Fruit fly (Drosophila melanogaster) whole organism, embryonic: ENCODE results near the gene CG7058.
A peak's percentile ranks its signal among the peaks of the same experiment; 100 is the strongest.

Experiments used
- Abd-B ChIP-seq: fragments of 200-800 bp; sonication (Bioruptor generic); optimal IDR thresholded peaks from 2 replicates; lab custom pipeline; 2018; ENCODE audit warnings: missing biosample characterization, mild to moderate bottlenecking, missing genetic modification characterization, moderate library complexity
- Bgb ChIP-seq: fragments of 200-800 bp; sonication (Bioruptor generic); IDR thresholded peaks from 2 replicates; pipeline ENCODE4 v1.3.6; 2022; ENCODE audit warnings: missing biosample characterization, missing genetic modification characterization; ENCODE audit not compliant: partially characterized antibody
- Bteb2 ChIP-seq: fragments of 200-800 bp; sonication (Bioruptor generic); optimal IDR thresholded peaks from 2 replicates; lab custom pipeline; 2016; ENCODE audit warnings: missing biosample characterization, missing genetic modification characterization
- CG10959 ChIP-seq: fragments of 200-800 bp; sonication (Bioruptor generic); IDR thresholded peaks from 2 replicates; pipeline ENCODE4 v1.3.6; 2022; ENCODE audit warnings: missing biosample characterization, missing genetic modification characterization
- CG11456 ChIP-seq: fragments of 200-800 bp; sonication (Bioruptor generic); IDR thresholded peaks from 3 replicates; pipeline ENCODE4 v1.3.6; 2022; ENCODE audit warnings: missing biosample characterization, missing genetic modification characterization
- CG11696 ChIP-seq: fragments of 200-800 bp; sonication (Bioruptor generic); IDR thresholded peaks from 2 replicates; pipeline ENCODE4 v1.3.6; 2022; ENCODE audit warnings: missing biosample characterization, missing genetic modification characterization
- CG13624 ChIP-seq: fragments of 200-800 bp; sonication (Bioruptor generic); optimal IDR thresholded peaks from 2 replicates; lab custom pipeline; 2016; ENCODE audit warnings: missing biosample characterization, missing genetic modification characterization
- CG14860 ChIP-seq: fragments of 200-800 bp; sonication (Bioruptor generic); IDR thresholded peaks from 3 replicates; pipeline ENCODE4 v1.3.6; 2022; ENCODE audit warnings: missing biosample characterization, missing genetic modification characterization; ENCODE audit not compliant: partially characterized antibody
- CG15514 ChIP-seq: fragments of 200-800 bp; sonication (Bioruptor generic); optimal IDR thresholded peaks from 3 replicates; lab custom pipeline; 2017; ENCODE audit warnings: missing biosample characterization, missing genetic modification characterization, mild to moderate bottlenecking, moderate library complexity, missing genetic modification reagents
- CG17186 ChIP-seq: fragments of 200-800 bp; sonication (Bioruptor generic); optimal IDR thresholded peaks from 3 replicates; lab custom pipeline; 2017; ENCODE audit warnings: missing biosample characterization, missing genetic modification reagents, missing genetic modification characterization
- CG2120 ChIP-seq: fragments of 200-800 bp; sonication (Bioruptor generic); optimal IDR thresholded peaks from 3 replicates; lab custom pipeline; 2016; ENCODE audit warnings: missing biosample characterization, missing genetic modification characterization
- CG3065 ChIP-seq: fragments of 200-800 bp; sonication (Bioruptor generic); optimal IDR thresholded peaks from 2 replicates; lab custom pipeline; 2016; ENCODE audit warnings: missing biosample characterization, missing genetic modification characterization
- CG32767 ChIP-seq: fragments of 200-800 bp; sonication (Bioruptor generic); IDR thresholded peaks from 2 replicates; pipeline ENCODE4 v1.3.6; 2022; ENCODE audit warnings: missing biosample characterization, missing genetic modification characterization
- CG3726 ChIP-seq: fragments of 200-800 bp; sonication (Bioruptor generic); IDR thresholded peaks from 3 replicates; pipeline ENCODE4, ENCODE4 v1.3.6; 2022; ENCODE audit warnings: missing biosample characterization, missing genetic modification characterization
- CG43689 ChIP-seq: fragments of 200-800 bp; sonication (Bioruptor generic); IDR thresholded peaks from 2 replicates; pipeline ENCODE4 v1.3.6; 2022; ENCODE audit warnings: missing biosample characterization, missing genetic modification characterization
- CG4730 ChIP-seq: fragments of 200-800 bp; sonication (Bioruptor generic); IDR thresholded peaks from 2 replicates; pipeline ENCODE4 v1.3.6; 2022; ENCODE audit warnings: missing biosample characterization, missing genetic modification characterization
- CG4820 ChIP-seq: fragments of 200-800 bp; sonication (Bioruptor generic); optimal IDR thresholded peaks from 3 replicates; lab custom pipeline; 2016; ENCODE audit warnings: missing biosample characterization, missing genetic modification characterization
- CG6272 ChIP-seq: fragments of 200-800 bp; sonication (Bioruptor generic); IDR thresholded peaks from 2 replicates; pipeline ENCODE4 v1.3.6; 2022; ENCODE audit warnings: missing biosample characterization, missing genetic modification characterization
- CG6654 ChIP-seq: fragments of 200-800 bp; sonication (Bioruptor generic); optimal IDR thresholded peaks from 2 replicates; lab custom pipeline; 2017; ENCODE audit warnings: missing biosample characterization, mild to moderate bottlenecking, missing genetic modification characterization
- CG7372 ChIP-seq: fragments of 200-800 bp; sonication (Bioruptor generic); IDR thresholded peaks from 2 replicates; pipeline ENCODE4 v1.3.6; 2022; ENCODE audit warnings: missing biosample characterization, missing genetic modification characterization
- CG7745 ChIP-seq: fragments of 200-800 bp; sonication (Bioruptor generic); optimal IDR thresholded peaks from 2 replicates; lab custom pipeline; 2018; ENCODE audit warnings: missing biosample characterization, mild to moderate bottlenecking, missing genetic modification characterization, moderate library complexity
- CG8359 ChIP-seq: fragments of 200-800 bp; sonication (Bioruptor generic); optimal IDR thresholded peaks from 2 replicates; lab custom pipeline; 2017; ENCODE audit warnings: missing biosample characterization, mild to moderate bottlenecking, missing genetic modification characterization, borderline replicate concordance
- CG8765 ChIP-seq: fragments of 200-800 bp; sonication (Bioruptor generic); IDR thresholded peaks from 2 replicates; pipeline ENCODE4 v1.3.6; 2022; ENCODE audit warnings: missing biosample characterization, missing genetic modification characterization
- CG8924 ChIP-seq: fragments of 200-800 bp; optimal IDR thresholded peaks from 3 replicates; lab custom pipeline; 2019; ENCODE audit warnings: missing biosample characterization, mild to moderate bottlenecking, missing genetic modification characterization, moderate library complexity
- CG9215 ChIP-seq: fragments of 200-800 bp; sonication (Bioruptor generic); IDR thresholded peaks from 2 replicates; pipeline ENCODE4 v1.3.6; 2022; ENCODE audit warnings: missing biosample characterization, missing genetic modification characterization
- CHES-1-like ChIP-seq: fragments of 200-800 bp; sonication (Bioruptor generic); optimal IDR thresholded peaks from 2 replicates; lab custom pipeline; 2016; ENCODE audit warnings: missing biosample characterization, missing genetic modification characterization
- CTCF ChIP-seq: fragments of 200-800 bp; sonication (Bioruptor generic); optimal IDR thresholded peaks from 2 replicates; lab custom pipeline; 2017; ENCODE audit warnings: missing biosample characterization, mild to moderate bottlenecking, missing genetic modification characterization, moderate library complexity
- Dip2 ChIP-seq: fragments of 200-800 bp; sonication (Bioruptor generic); IDR thresholded peaks from 2 replicates; pipeline ENCODE4 v1.3.6; 2022; ENCODE audit warnings: missing biosample characterization, missing genetic modification characterization
- Doc2 ChIP-seq: fragments of 200-800 bp; sonication (Bioruptor generic); IDR thresholded peaks from 2 replicates; pipeline ENCODE4 v1.3.6; 2022; ENCODE audit warnings: missing biosample characterization, missing genetic modification characterization
- Hand ChIP-seq: fragments of 200-800 bp; sonication (Bioruptor generic); optimal IDR thresholded peaks from 2 replicates; lab custom pipeline; 2017; ENCODE audit warnings: mild to moderate bottlenecking, missing biosample characterization, missing genetic modification reagents, missing genetic modification characterization
- Hmx ChIP-seq: fragments of 200-800 bp; sonication (Bioruptor generic); optimal IDR thresholded peaks from 2 replicates; lab custom pipeline; 2016; ENCODE audit warnings: missing biosample characterization, missing genetic modification characterization
- Oaz ChIP-seq: fragments of 200-800 bp; sonication (Bioruptor generic); IDR thresholded peaks from 2 replicates; pipeline ENCODE4 v1.3.6; 2022; ENCODE audit warnings: missing biosample characterization, missing genetic modification characterization
- Six4 ChIP-seq: fragments of 200-800 bp; sonication (Bioruptor generic); optimal IDR thresholded peaks from 2 replicates; lab custom pipeline; 2016; ENCODE audit warnings: missing biosample characterization, missing genetic modification characterization
- ase ChIP-seq: fragments of 200-800 bp; sonication (Bioruptor generic); IDR thresholded peaks from 3 replicates; pipeline ENCODE4 v1.3.6; 2022; ENCODE audit warnings: missing biosample characterization, missing genetic modification characterization
- ato ChIP-seq: fragments of 200-800 bp; sonication (Bioruptor generic); IDR thresholded peaks from 2 replicates; pipeline ENCODE4 v1.3.6; 2022; ENCODE audit warnings: missing biosample characterization, missing genetic modification characterization; ENCODE audit not compliant: partially characterized antibody
- bcd ChIP-seq: fragments of 200-800 bp; sonication (Bioruptor generic); optimal IDR thresholded peaks from 2 replicates; lab custom pipeline; 2017; ENCODE audit warnings: missing biosample characterization, mild to moderate bottlenecking, missing genetic modification characterization
- cad ChIP-seq: fragments of >200 bp; optimal IDR thresholded peaks from 2 replicates; lab custom pipeline; 2017; ENCODE audit warnings: missing biosample characterization, missing genetic modification characterization
- chn ChIP-seq: fragments of 200-800 bp; sonication (Bioruptor generic); optimal IDR thresholded peaks from 2 replicates; lab custom pipeline; 2016; ENCODE audit warnings: missing biosample characterization, missing genetic modification characterization
- emc ChIP-seq: fragments of 200-800 bp; sonication (Bioruptor generic); optimal IDR thresholded peaks from 2 replicates; lab custom pipeline; 2016; ENCODE audit warnings: missing biosample characterization, missing genetic modification characterization
- gsb ChIP-seq: fragments of 200-800 bp; sonication (Bioruptor generic); IDR thresholded peaks from 2 replicates; pipeline ENCODE4 v1.3.6; 2022; ENCODE audit warnings: missing biosample characterization, missing genetic modification characterization
- ham ChIP-seq: fragments of 200-800 bp; sonication (Bioruptor generic); IDR thresholded peaks from 2 replicates; pipeline ENCODE4 v1.3.6; 2022; ENCODE audit warnings: missing biosample characterization, missing genetic modification characterization
- hkb ChIP-seq, 2 experiments: fragments of 200-800 bp in 1 of 2; fragments of >200 bp in 1 of 2; sonication (Bioruptor generic) in 1 of 2; IDR thresholded peaks in 1 of 2; optimal IDR thresholded peaks in 1 of 2; 2 replicates each; pipeline versions ENCODE4 v1.3.6 to Lab custom; 2017 to 2022; ENCODE audit warnings: missing biosample characterization in 1 of 2, missing genetic modification characterization in 1 of 2
- nau ChIP-seq: fragments of 200-800 bp; sonication (Bioruptor generic); optimal IDR thresholded peaks from 3 replicates; lab custom pipeline; 2017; ENCODE audit warnings: missing biosample characterization, mild to moderate bottlenecking, missing genetic modification characterization, missing genetic modification reagents
- odd ChIP-seq: fragments of 200-800 bp; sonication (Bioruptor generic); optimal IDR thresholded peaks from 2 replicates; lab custom pipeline; 2017; ENCODE audit warnings: missing biosample characterization, mild to moderate bottlenecking, missing genetic modification characterization
- pum ChIP-seq: fragments of 200-800 bp; sonication (Bioruptor generic); optimal IDR thresholded peaks from 2 replicates; lab custom pipeline; 2016; ENCODE audit warnings: missing biosample characterization, missing genetic modification characterization
- rib ChIP-seq: fragments of 200-800 bp; sonication (Bioruptor generic); IDR thresholded peaks from 2 replicates; pipeline ENCODE4 v1.3.6; 2022; ENCODE audit warnings: missing biosample characterization, missing genetic modification characterization
- sens ChIP-seq: fragments of 200-800 bp; sonication (Bioruptor generic); peaks from one replicate; lab custom pipeline; 2016; ENCODE audit warnings: missing biosample characterization, missing genetic modification characterization
- shn ChIP-seq: fragments of 200-800 bp; sonication (Bioruptor generic); optimal IDR thresholded peaks from 3 replicates; lab custom pipeline; 2016; ENCODE audit warnings: missing biosample characterization, missing genetic modification characterization
- sna ChIP-seq: fragments of 200-800 bp; sonication (Bioruptor generic); IDR thresholded peaks from 2 replicates; pipeline ENCODE4 v1.3.6; 2022; ENCODE audit warnings: missing biosample characterization, missing genetic modification characterization; ENCODE audit not compliant: partially characterized antibody
- wek ChIP-seq: fragments of 200-800 bp; sonication (Bioruptor generic); optimal IDR thresholded peaks from 3 replicates; lab custom pipeline; 2018; ENCODE audit warnings: missing biosample characterization, mild to moderate bottlenecking, missing genetic modification characterization, moderate library complexity

Gene CG7058

DNA sequence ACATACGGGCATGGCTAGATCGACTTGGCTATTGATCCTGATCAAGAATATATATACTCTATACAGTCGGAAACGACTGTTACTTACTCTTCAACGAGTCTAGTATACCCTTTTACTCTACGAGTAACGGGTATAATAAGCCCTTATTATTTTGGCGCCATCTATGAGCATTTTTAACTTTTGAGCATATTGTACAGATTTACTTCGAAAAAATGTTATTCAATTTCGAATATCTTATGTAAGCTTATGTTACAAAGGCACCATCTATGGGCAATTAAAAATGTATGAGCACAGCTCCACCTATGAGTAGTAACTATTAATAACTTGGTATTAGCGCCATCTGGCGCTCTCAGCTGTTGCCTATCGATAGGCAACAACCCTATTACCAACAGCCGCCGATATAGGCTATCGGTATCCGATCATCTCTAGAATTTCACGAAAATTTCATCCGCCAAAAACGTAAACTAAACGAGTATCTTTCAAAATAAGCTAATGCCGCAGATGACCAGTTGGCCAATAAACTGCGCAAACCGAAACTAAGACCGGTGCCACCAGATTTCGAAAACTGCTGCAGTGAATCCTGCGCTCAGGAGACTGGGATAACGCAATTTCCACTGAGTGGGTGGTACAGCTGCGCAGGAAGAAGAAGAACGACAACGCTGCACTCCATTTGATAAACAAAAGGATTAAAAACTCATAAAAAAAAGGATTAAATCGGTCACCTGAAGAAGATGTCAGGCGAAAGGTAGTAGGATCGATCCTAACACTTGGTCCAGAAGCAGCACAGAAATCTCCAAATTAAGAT lies 36.9 kb downstream of the CG7058 start, which contains the start of gene htk (continued):
- TF ChIP-seq odd (GFP tag; lab: Kevin White, UChicago) (no peak), bcd (peak; percentile 45), Six4 (peak; percentile 41), sna (GFP tag; lab: Robert Waterston, UW) (peak; percentile 75), CG43689 (no peak), hkb (optimal IDR thresholded peaks at IDR 0.05; lab: Kevin White, UChicago) (no peak), hkb (GFP tag; IDR thresholded peaks at IDR 0.05; lab: Robert Waterston, UW) (peak; percentile 62), Doc2 (no peak), Oaz (peak; percentile 46), CG7372 (GFP tag; lab: Robert Waterston, UW) (no peak), Dip2 (GFP tag; lab: Robert Waterston, UW) (peak; percentile 91), Hmx (GFP tag; lab: Kevin White, UChicago) (no peak), CG4820 (peak; percentile 62), gsb (GFP tag; lab: Robert Waterston, UW) (peak; percentile 50), Bteb2 (peak; percentile 40), rib (GFP tag; lab: Robert Waterston, UW) (no peak), CG3065 (GFP tag; lab: Kevin White, UChicago) (peak; percentile 60), ato (GFP tag; lab: Robert Waterston, UW) (peak; percentile 90), wek (GFP tag; lab: Kevin White, UChicago) (no peak), nau (GFP tag; lab: Kevin White, UChicago) (no peak), pum (GFP tag; lab: Kevin White, UChicago) (peak; percentile 78), CG13624 (GFP tag; lab: Kevin White, UChicago) (peak; percentile 79), Hand (GFP tag; lab: Kevin White, UChicago) (no peak), cad (no peak), CG14860 (GFP tag; lab: Robert Waterston, UW) (peak; percentile 75), sens (GFP tag; lab: Kevin White, UChicago) (peak; percentile 81), Bgb (GFP tag; lab: Robert Waterston, UW) (peak; percentile 96), CG9215 (GFP tag; lab: Robert Waterston, UW) (peak; percentile 50; the same call in 1 of the 2 replicates), shn (GFP tag; lab: Kevin White, UChicago) (peak; percentile 77), CG4730 (0 out of 2 replicates have a peak, but pooled peaks have one; percentile 25), CG17186 (peak; percentile 64), CG6272 (GFP tag; lab: Robert Waterston, UW) (peak; percentile 50; the same call in 1 of the 2 replicates), CG7745 (no peak), emc (GFP tag; lab: Kevin White, UChicago) (peak; percentile 52), CTCF (GFP tag; lab: Kevin White, UChicago) (peak; percentile 99), CG32767 (GFP tag; lab: Robert Waterston, UW) (no peak), CG8359 (GFP tag; lab: Kevin White, UChicago) (no peak), ham (GFP tag; lab: Robert Waterston, UW) (no peak), CG6654 (no peak), CHES-1-like (GFP tag; lab: Kevin White, UChicago) (peak; percentile 87), CG15514 (GFP tag; lab: Kevin White, UChicago) (peak; percentile 77), CG11456 (peak; percentile 95), CG11696 (GFP tag; lab: Robert Waterston, UW) (0 out of 2 replicates have a peak, but pooled peaks have one; percentile 30), CG8924 (peak; percentile 11), Abd-B (GFP tag; lab: Kevin White, UChicago) (peak; percentile 46), ase (GFP tag; lab: Robert Waterston, UW) (peak; percentile 62; the same call in 2 of the 3 replicates), CG8765 (GFP tag; lab: Robert Waterston, UW) (no peak), chn (GFP tag; lab: Kevin White, UChicago) (peak; percentile 82), CG10959 (peak; percentile 60; the same call in 1 of the 2 replicates), CG3726 (GFP tag; lab: Robert Waterston, UW) (no peak), CG2120 (GFP tag; lab: Kevin White, UChicago) (peak; percentile 71)
